Fruit fly (Drosophila melanogaster): ENCODE results near the gene ND-13B.

ND-13B gene

dm6 chr3L:10680177-10680576, 13.7 kb downstream of the ND-13B start:
- TF ChIP-seq D19A (tag; optimal IDR thresholded peaks at IDR 0.05), result no peak
- peak; percentile 89 for TF ChIP-seq exex (tag; optimal IDR thresholded peaks at IDR 0.05)
- no peak for TF ChIP-seq CG11560 (tag; IDR thresholded peaks at IDR 0.05)
- TF ChIP-seq CG12104 (GFP tag; optimal IDR thresholded peaks at IDR 0.05), result no peak
- no peak for TF ChIP-seq CG11085 (GFP tag; IDR thresholded peaks at IDR 0.05)

dm6 chr3L:10679711-10680154, 14.2 kb downstream of the ND-13B start:
- no peak for TF ChIP-seq CG32532 (GFP tag; IDR thresholded peaks at IDR 0.05)
- TF ChIP-seq Oaz (GFP tag; IDR thresholded peaks at IDR 0.05), result no peak
- peak; percentile 3 for TF ChIP-seq Atf-2 (GFP tag; optimal IDR thresholded peaks at IDR 0.05)
- TF ChIP-seq hb (GFP tag; IDR thresholded peaks at IDR 0.05; ENCODE audit: partially characterized antibody), result no peak
- TF ChIP-seq Stat92E (GFP tag; optimal IDR thresholded peaks at IDR 0.05), result no peak
- TF ChIP-seq CG14441 (GFP tag; IDR thresholded peaks at IDR 0.05), result peak; percentile 40; the same call in 1 of the 2 replicates
- TF ChIP-seq CG17568 (GFP tag; optimal IDR thresholded peaks at IDR 0.05), result peak; percentile 32
- no peak for TF ChIP-seq Sry-δ (GFP tag; optimal IDR thresholded peaks at IDR 0.05)
- TF ChIP-seq sc (optimal IDR thresholded peaks at IDR 0.05), result no peak
- no peak for TF ChIP-seq sc (GFP tag; optimal IDR thresholded peaks at IDR 0.05)
- TF ChIP-seq Blimp-1 (GFP tag; optimal IDR thresholded peaks at IDR 0.05), result peak; percentile 38
- TF ChIP-seq CG2116 (GFP tag; optimal IDR thresholded peaks at IDR 0.05), result no peak
- TF ChIP-seq Chrac-16 (GFP tag; optimal IDR thresholded peaks at IDR 0.05), result no peak
- peak; percentile 9 for TF ChIP-seq CG34376 (GFP tag; optimal IDR thresholded peaks at IDR 0.05)
- TF ChIP-seq CG31441 (GFP tag; IDR thresholded peaks at IDR 0.05), result peak; percentile 42
- no peak for TF ChIP-seq zfh2 (GFP tag; optimal IDR thresholded peaks at IDR 0.05)
- TF ChIP-seq CG10462 (GFP tag; optimal IDR thresholded peaks at IDR 0.05), result no peak
- TF ChIP-seq Eip74EF (GFP tag; optimal IDR thresholded peaks at IDR 0.05), result peak in 1 of 2 experiments; percentile 36
- peak in 1 of 2 experiments; percentile 31 for TF ChIP-seq Hr51 (GFP tag; optimal IDR thresholded peaks at IDR 0.05)
- TF ChIP-seq bsh (GFP tag; optimal IDR thresholded peaks at IDR 0.05), result peak in 1 of 2 experiments; percentile 34
- peak; percentile 0 for TF ChIP-seq gro (GFP tag; optimal IDR thresholded peaks at IDR 0.05)
- TF ChIP-seq fd3F (GFP tag; optimal IDR thresholded peaks at IDR 0.05), result peak; percentile 40
- peak; percentile 46 for TF ChIP-seq gem (tag; optimal IDR thresholded peaks at IDR 0.05)
- peak; percentile 18 for TF ChIP-seq mam (GFP tag; optimal IDR thresholded peaks at IDR 0.05)
- no peak for TF ChIP-seq Hmx (GFP tag; optimal IDR thresholded peaks at IDR 0.05)
- 0 out of 2 replicates have a peak, but pooled peaks have one; percentile 6 for TF ChIP-seq CG14014 (GFP tag; IDR thresholded peaks at IDR 0.05)
- peak; percentile 40; the same call in 1 of the 3 replicates for TF ChIP-seq CG11695 (GFP tag; IDR thresholded peaks at IDR 0.05)
- no peak for TF ChIP-seq CG2712 (tag; optimal IDR thresholded peaks at IDR 0.05)
- TF ChIP-seq luna (GFP tag; optimal IDR thresholded peaks at IDR 0.05), result peak; percentile 12
- peak; percentile 62 for TF ChIP-seq CG8388 (GFP tag; optimal IDR thresholded peaks at IDR 0.05)
- peak; percentile 37 for TF ChIP-seq CG7987 (GFP tag; optimal IDR thresholded peaks at IDR 0.05)
- TF ChIP-seq Doc3 (GFP tag; IDR thresholded peaks at IDR 0.05; ENCODE audit: partially characterized antibody), result no peak
- TF ChIP-seq CG16813 (GFP tag; IDR thresholded peaks at IDR 0.05; ENCODE audit: partially characterized antibody), result no peak
- TF ChIP-seq CG11504 (tag; optimal IDR thresholded peaks at IDR 0.05), result peak; percentile 18
- TF ChIP-seq crp (GFP tag; optimal IDR thresholded peaks at IDR 0.05), result peak in 1 of 2 experiments; percentile 36
- no peak for TF ChIP-seq CG1647 (GFP tag; optimal IDR thresholded peaks at IDR 0.05)
- TF ChIP-seq nerfin-1 (tag; optimal IDR thresholded peaks at IDR 0.05), result peak; percentile 0
- TF ChIP-seq seq (GFP tag; IDR thresholded peaks at IDR 0.05), result peak; percentile 61
- TF ChIP-seq ci (GFP tag; IDR thresholded peaks at IDR 0.05), result 0 out of 3 replicates have a peak, but pooled peaks have one; percentile 32
- TF ChIP-seq CG4328 (GFP tag; optimal IDR thresholded peaks at IDR 0.05), result peak; percentile 27
- peak; percentile 8 for TF ChIP-seq CG13424 (tag; optimal IDR thresholded peaks at IDR 0.05)
- peak; percentile 49 for TF ChIP-seq CG2120 (GFP tag; optimal IDR thresholded peaks at IDR 0.05)
- peak; percentile 21 for TF ChIP-seq salm (tag; optimal IDR thresholded peaks at IDR 0.05)
